Worm (Caenorhabditis elegans): Measurements from ENCODE around the gene str-228.
"Not testable (repeated sequence)": the region's sequence is repeated elsewhere in the genome, so short reads cannot be mapped to it uniquely, and the experiment has no call there.

Gene str-228

DNA sequence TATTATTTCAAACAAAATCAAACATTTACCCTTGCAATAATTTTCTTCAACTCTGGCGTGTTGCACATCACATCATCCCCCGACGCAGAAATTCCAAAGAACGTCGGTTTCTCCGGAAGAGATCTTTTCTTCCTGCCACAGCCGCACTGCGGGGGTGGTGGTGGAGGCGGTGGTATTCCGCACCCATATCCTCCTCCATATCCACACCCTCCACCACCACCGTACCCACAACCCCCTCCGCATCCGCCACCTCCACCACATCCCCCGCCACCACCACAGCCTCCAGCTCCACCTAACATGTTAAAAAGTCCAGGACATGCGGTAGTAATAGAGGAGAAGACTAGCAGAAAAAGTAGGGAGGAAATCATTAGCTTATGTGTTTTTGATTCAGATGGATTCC lies 44.9 kb downstream of the str-228 start, which contains the start of gene grl-29:
Gene grl-29, minus strand, starts transcription at position 368 of the 400 bp plus-strand sequence.
- TF ChIP-seq nhr-12 (tag; optimal IDR thresholded peaks at IDR 0.05): no peak
- TF ChIP-seq egl-27 (tag; optimal IDR thresholded peaks at IDR 0.05): no peak
- no peak for TF ChIP-seq unc-86 (tag; optimal IDR thresholded peaks at IDR 0.05)
- TF ChIP-seq sup-37 (GFP tag; optimal IDR thresholded peaks at IDR 0.05): no peak
- no peak for TF ChIP-seq dpl-1 (GFP tag; optimal IDR thresholded peaks at IDR 0.05)
- TF ChIP-seq nhr-11 (tag; optimal IDR thresholded peaks at IDR 0.05): no peak
- no peak for TF ChIP-seq nhr-19 (GFP tag; conservative IDR thresholded peaks at IDR 0.05)
- TF ChIP-seq snu-23 (GFP tag; optimal IDR thresholded peaks at IDR 0.05): no peak
- no peak for TF ChIP-seq nhr-47 (tag; optimal IDR thresholded peaks at IDR 0.05)
- no peak for TF ChIP-seq ama-1 (optimal IDR thresholded peaks at IDR 0.05)
- no peak for TF ChIP-seq hlh-17 (GFP tag; optimal IDR thresholded peaks at IDR 0.05; ENCODE audit: borderline replicate concordance)
- TF ChIP-seq unc-62 (GFP tag; optimal IDR thresholded peaks at IDR 0.05): no peak
- TF ChIP-seq pag-3 (tag; optimal IDR thresholded peaks at IDR 0.05; ENCODE audit: borderline replicate concordance, insufficient read depth): no peak
- TF ChIP-seq fkh-4 (tag; optimal IDR thresholded peaks at IDR 0.05; ENCODE audit: borderline replicate concordance): no peak
- no peak for TF ChIP-seq sox-4 (tag; optimal IDR thresholded peaks at IDR 0.05)
- TF ChIP-seq unc-98 (GFP tag; IDR thresholded peaks at IDR 0.05): no peak

DNA sequence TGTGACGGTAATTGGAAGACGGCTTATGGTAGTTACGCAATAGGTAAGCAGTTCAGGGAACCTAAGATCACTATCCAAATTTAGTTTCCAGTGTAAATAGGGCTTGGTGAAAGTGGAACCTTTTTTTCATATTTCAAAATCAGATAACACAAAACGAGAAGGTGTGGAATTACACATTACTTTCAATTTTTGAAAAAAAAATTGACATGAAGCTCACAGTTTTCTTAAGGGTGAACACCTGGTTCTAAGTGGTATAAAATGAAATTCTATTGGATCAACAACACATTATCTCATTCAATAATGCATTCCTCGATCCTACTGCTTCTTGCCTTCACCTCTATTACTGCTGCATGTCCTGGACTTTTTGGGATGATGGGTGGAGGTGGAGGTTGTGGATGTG lies 46.0 kb downstream of the str-228 start, which contains the start of gene grl-30:
Gene grl-30, plus strand, starts transcription at position 301 of the 400 bp plus-strand sequence.
- TF ChIP-seq nhr-20 (tag; optimal IDR thresholded peaks at IDR 0.05): no peak

DNA sequence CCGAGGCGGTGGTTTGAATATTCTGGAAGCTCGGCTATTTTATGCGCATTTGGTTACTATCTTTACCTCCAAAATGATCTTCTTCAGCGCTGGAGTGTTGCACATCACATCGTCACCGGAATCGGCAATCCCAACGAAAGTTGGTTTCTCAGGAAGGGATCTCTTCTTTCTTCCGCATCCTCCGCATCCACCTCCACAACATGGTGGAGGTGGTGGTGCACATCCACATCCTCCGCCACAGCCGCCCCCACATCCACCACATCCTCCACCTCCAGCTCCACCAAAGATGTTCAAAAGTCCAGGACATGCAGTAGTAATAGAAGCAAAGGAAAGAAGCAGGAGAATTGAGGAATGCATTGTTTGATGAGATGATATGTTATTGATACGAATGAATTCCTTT lies 47.4 kb downstream of the str-228 start, which contains the start of gene grl-31:
Gene grl-31, minus strand, starts transcription at position 357 of the 400 bp plus-strand sequence.
- TF ChIP-seq hlh-17 (GFP tag; optimal IDR thresholded peaks at IDR 0.05; ENCODE audit: borderline replicate concordance) (no peak), fkh-10 (GFP tag; optimal IDR thresholded peaks at IDR 0.05) (no peak), ceh-8 (GFP tag; optimal IDR thresholded peaks at IDR 0.05) (no peak), elt-2 (tag; optimal IDR thresholded peaks at IDR 0.05) (no peak), pax-3 (tag; optimal IDR thresholded peaks at IDR 0.05) (no peak), nhr-12 (tag; optimal IDR thresholded peaks at IDR 0.05) (no peak), efl-3 (GFP tag; optimal IDR thresholded peaks at IDR 0.05) (no peak), F16B12.6 (tag; optimal IDR thresholded peaks at IDR 0.05) (no peak)

DNA sequence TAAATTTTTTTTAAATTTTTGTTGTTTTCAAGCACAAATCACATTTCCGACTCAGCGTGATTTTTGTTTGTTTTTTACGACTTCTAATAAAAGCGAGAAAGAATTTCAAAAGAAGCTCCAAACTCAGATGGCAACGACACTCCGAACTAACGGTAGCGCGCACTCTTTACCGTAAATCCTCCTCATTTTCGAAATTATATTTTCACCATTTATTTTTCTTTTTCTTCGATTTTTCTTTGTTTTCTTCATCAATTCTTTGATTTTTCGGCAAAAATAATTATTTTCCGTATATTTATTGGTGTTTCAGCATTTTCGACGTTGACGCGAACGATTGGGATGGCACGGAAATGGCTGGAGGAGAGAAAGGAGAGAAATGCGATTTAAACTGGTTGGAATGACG lies 48.8 kb downstream of the str-228 start, which contains the start of gene T24A6.1:
Gene T24A6.1, plus strand, starts transcription at position 301 of the 400 bp plus-strand sequence.
- TF ChIP-seq snpc-4 (tag; optimal IDR thresholded peaks at IDR 0.05); blmp-1 (tag; optimal IDR thresholded peaks at IDR 0.05); isw-1 (GFP tag; IDR thresholded peaks at IDR 0.05): not testable (repeated sequence)

Measured in whole organism, L1 larva.